Worm (Caenorhabditis elegans) whole organism, L1 larva: ENCODE data around the gene cutl-15.

Source experiments
- ama-1 ChIP-seq: fragments of 150-350 bp; optimal IDR thresholded peaks from 2 replicates; lab custom pipeline; 2014
- egl-13 ChIP-seq: sonication (generic microtip); optimal IDR thresholded peaks from 2 replicates; lab custom pipeline; 2016; ENCODE audit warnings: missing genotype, missing genetic modification reagents, missing genetic modification characterization, missing compliant biosample characterization
- egl-27 ChIP-seq, 2 experiments: fragments of 150-350 bp in 1 of 2; sonication (generic microtip); optimal IDR thresholded peaks; 3 replicates each; lab custom pipeline; 2017 to 2018; ENCODE audit warnings: missing biosample characterization in 2 of 2, missing genetic modification characterization in 2 of 2, missing genetic modification reagents in 2 of 2
- elt-3 ChIP-seq, 6 experiments: fragments of 150-350 bp in 1 of 6; sonication (generic microtip); optimal IDR thresholded peaks; 2 replicates each; lab custom pipeline; 2017 to 2018; ENCODE audit warnings: missing biosample characterization in 6 of 6, missing genetic modification characterization in 6 of 6, inconsistent platforms in 1 of 6
- lin-13 ChIP-seq: fragments of 150-350 bp; optimal IDR thresholded peaks from 2 replicates; lab custom pipeline; 2014; ENCODE audit warnings: missing biosample characterization, missing genetic modification reagents, missing genetic modification characterization
- nhr-12 ChIP-seq: sonication (generic microtip); optimal IDR thresholded peaks from 2 replicates; lab custom pipeline; 2017; ENCODE audit warnings: missing biosample characterization, missing genetic modification characterization
- nhr-76 ChIP-seq: sonication (generic microtip); optimal IDR thresholded peaks from 2 replicates; lab custom pipeline; 2017; ENCODE audit warnings: missing biosample characterization, missing genetic modification characterization
- pag-3 ChIP-seq: sonication (generic microtip); optimal IDR thresholded peaks from 2 replicates; lab custom pipeline; 2017; ENCODE audit warnings: missing genetic modification characterization, mild to moderate bottlenecking, missing compliant biosample characterization, antibody characterized with exemption, borderline replicate concordance; ENCODE audit not compliant: insufficient read depth
- snpc-4 ChIP-seq: fragments of 150-350 bp; optimal IDR thresholded peaks from 2 replicates; lab custom pipeline; 2014; ENCODE audit warnings: missing biosample characterization, missing genetic modification characterization
- swsn-7 ChIP-seq: sonication (generic microtip); optimal IDR thresholded peaks from 2 replicates; lab custom pipeline; 2016; ENCODE audit warnings: missing genetic modification characterization, missing compliant biosample characterization
- tbx-2 ChIP-seq: sonication (generic microtip); optimal IDR thresholded peaks from 2 replicates; lab custom pipeline; 2016; ENCODE audit warnings: missing genetic modification characterization, missing compliant biosample characterization
- ztf-4 ChIP-seq: fragments of 150-350 bp; optimal IDR thresholded peaks from 2 replicates; lab custom pipeline; 2014; ENCODE audit warnings: missing biosample characterization, missing genetic modification characterization

DNA sequence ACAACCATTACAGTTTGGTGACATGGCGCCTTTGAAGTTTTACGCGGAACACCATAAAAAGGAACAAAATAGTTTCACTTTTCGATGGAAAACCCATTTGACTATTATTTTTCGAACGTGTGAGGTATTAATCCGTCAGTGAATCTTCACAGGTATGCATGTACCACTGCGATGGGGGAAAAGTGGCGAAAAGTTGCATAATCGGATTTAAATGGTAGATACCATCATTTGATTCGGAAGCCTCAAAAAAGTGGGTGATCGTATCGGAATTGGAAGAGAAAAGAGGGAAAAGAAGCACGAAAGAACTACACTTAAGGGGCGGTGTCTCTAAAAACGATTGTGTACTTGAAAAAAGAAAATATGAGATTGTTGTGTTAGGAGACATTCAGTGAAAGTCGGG, 6.2 kb upstream of the cutl-15 start:
- TF ChIP-seq pag-3: no peak
- no peak for TF ChIP-seq swsn-7 (tag; lab: Kevin White, UChicago)
- no peak for TF ChIP-seq tbx-2 (tag; lab: Kevin White, UChicago)
- no peak for TF ChIP-seq nhr-12
- no peak for TF ChIP-seq elt-3 (tag; optimal IDR thresholded peaks at IDR 0.05; lab: Kevin White, UChicago)
- TF ChIP-seq egl-13 (tag; lab: Kevin White, UChicago): no peak
- no peak for TF ChIP-seq ama-1
- TF ChIP-seq lin-13: no peak
- TF ChIP-seq egl-27 (tag; optimal IDR thresholded peaks at IDR 0.05; lab: Kevin White, UChicago): no peak
- TF ChIP-seq snpc-4 (tag; lab: Kevin White, UChicago): no peak
- no peak for TF ChIP-seq nhr-76 (tag; lab: Kevin White, UChicago)
- TF ChIP-seq ztf-4 (tag; lab: Kevin White, UChicago): no peak
